Fruit fly (Drosophila melanogaster): ENCODE measurements around the gene CG7715.

CG7715 gene

dm6 chr3R:18741027-18741843 is 13.0 kb upstream of the CG7715 start (continued):
- TF ChIP-seq eg (GFP tag; IDR thresholded peaks at IDR 0.05) = peak; percentile 95
- peak; percentile 87 for TF ChIP-seq Ets21C (GFP tag; optimal IDR thresholded peaks at IDR 0.05)
- TF ChIP-seq lz (GFP tag; optimal IDR thresholded peaks at IDR 0.05) = peak; percentile 96
- peak; percentile 93 for TF ChIP-seq CG6854 (GFP tag; optimal IDR thresholded peaks at IDR 0.05)
- TF ChIP-seq CG10669 (GFP tag; optimal IDR thresholded peaks at IDR 0.05) = peak; percentile 87
- TF ChIP-seq fkh (GFP tag; optimal IDR thresholded peaks at IDR 0.05) = peak; percentile 56
- peak; percentile 95 for TF ChIP-seq CG15336 (GFP tag; IDR thresholded peaks at IDR 0.05)
- peak; percentile 54 for TF ChIP-seq CG9139 (GFP tag; optimal IDR thresholded peaks at IDR 0.05)
- peak; percentile 98 for TF ChIP-seq Eip78C (GFP tag)
- no peak for TF ChIP-seq Hr38 (GFP tag; optimal IDR thresholded peaks at IDR 0.05)
- peak; percentile 92 for TF ChIP-seq Sox14 (GFP tag; optimal IDR thresholded peaks at IDR 0.05)
- peak; percentile 88 for TF ChIP-seq dsx (GFP tag; optimal IDR thresholded peaks at IDR 0.05; ENCODE audit: poor library complexity, severe bottlenecking)
- TF ChIP-seq CG10631 (GFP tag; optimal IDR thresholded peaks at IDR 0.05) = peak; percentile 94
- peak; percentile 87 for TF ChIP-seq Ets96B (tag; optimal IDR thresholded peaks at IDR 0.05)
- TF ChIP-seq Gug (GFP tag; IDR thresholded peaks at IDR 0.05) = peak; percentile 87
- TF ChIP-seq dac (GFP tag; optimal IDR thresholded peaks at IDR 0.05) = peak; percentile 74
- peak; percentile 79 for TF ChIP-seq CG1621 (tag; optimal IDR thresholded peaks at IDR 0.05)
- peak; percentile 96 for TF ChIP-seq CG6163 (GFP tag; IDR thresholded peaks at IDR 0.05)
- TF ChIP-seq spab (GFP tag; optimal IDR thresholded peaks at IDR 0.05) = peak; percentile 80
- TF ChIP-seq CG6276 (GFP tag; optimal IDR thresholded peaks at IDR 0.05) = peak; percentile 87
- TF ChIP-seq CG8319 (GFP tag; optimal IDR thresholded peaks at IDR 0.05) = peak; percentile 69
- peak; percentile 87 for TF ChIP-seq CG3032 (tag; optimal IDR thresholded peaks at IDR 0.05)
- TF ChIP-seq acj6 (GFP tag; optimal IDR thresholded peaks at IDR 0.05) = peak; percentile 93
- peak; percentile 81 for TF ChIP-seq CG4318 (GFP tag; optimal IDR thresholded peaks at IDR 0.05)
- TF ChIP-seq Eip93F (GFP tag; optimal IDR thresholded peaks at IDR 0.05) = peak; percentile 95
- TF ChIP-seq CG6792 (GFP tag; optimal IDR thresholded peaks at IDR 0.05) = peak; percentile 91

- TF ChIP-seq CG11902 (GFP tag; optimal IDR thresholded peaks at IDR 0.05) = no peak
- peak; percentile 47; the same call in 1 of the 3 replicates for TF ChIP-seq CG6163 (GFP tag; IDR thresholded peaks at IDR 0.05)
- TF ChIP-seq fkh (GFP tag; optimal IDR thresholded peaks at IDR 0.05) = peak; percentile 40
- no peak for TF ChIP-seq CG6854 (GFP tag; optimal IDR thresholded peaks at IDR 0.05)
- no peak for TF ChIP-seq achi (GFP tag; optimal IDR thresholded peaks at IDR 0.05)
- peak; percentile 4 for TF ChIP-seq CG1621 (tag; optimal IDR thresholded peaks at IDR 0.05)
- TF ChIP-seq Met (GFP tag; optimal IDR thresholded peaks at IDR 0.05) = peak; percentile 24
- TF ChIP-seq CG15336 (GFP tag; IDR thresholded peaks at IDR 0.05) = peak; percentile 21; the same call in 1 of the 2 replicates
- no peak for TF ChIP-seq Hr4 (GFP tag; optimal IDR thresholded peaks at IDR 0.05)
- TF ChIP-seq vri (GFP tag; optimal IDR thresholded peaks at IDR 0.05) = peak; percentile 13
- TF ChIP-seq Eip78C (GFP tag) = peak; percentile 76
- TF ChIP-seq Sox102F (GFP tag; optimal IDR thresholded peaks at IDR 0.05) = no peak
- no peak for TF ChIP-seq CG8319 (GFP tag; optimal IDR thresholded peaks at IDR 0.05)
- no peak for TF ChIP-seq CG3032 (tag; optimal IDR thresholded peaks at IDR 0.05)
- TF ChIP-seq salr (GFP tag; optimal IDR thresholded peaks at IDR 0.05) = no peak
- TF ChIP-seq esn (GFP tag; optimal IDR thresholded peaks at IDR 0.05) = no peak
- TF ChIP-seq OdsH (GFP tag; optimal IDR thresholded peaks at IDR 0.05) = no peak
- no peak for TF ChIP-seq Sox14 (GFP tag; optimal IDR thresholded peaks at IDR 0.05)
- no peak for TF ChIP-seq Lpt (GFP tag; optimal IDR thresholded peaks at IDR 0.05)
- TF ChIP-seq CG8632 (GFP tag; optimal IDR thresholded peaks at IDR 0.05) = no peak
- no peak for TF ChIP-seq Gug (GFP tag; IDR thresholded peaks at IDR 0.05)
- no peak for TF ChIP-seq fd59A (GFP tag; optimal IDR thresholded peaks at IDR 0.05)
- TF ChIP-seq dac (GFP tag; optimal IDR thresholded peaks at IDR 0.05) = no peak
- peak; percentile 10 for TF ChIP-seq Smox (GFP tag; optimal IDR thresholded peaks at IDR 0.05)
- TF ChIP-seq CG32006 (GFP tag; optimal IDR thresholded peaks at IDR 0.05) = no peak
- TF ChIP-seq dsx (GFP tag; optimal IDR thresholded peaks at IDR 0.05; ENCODE audit: poor library complexity, severe bottlenecking) = no peak
- TF ChIP-seq CG6276 (GFP tag; optimal IDR thresholded peaks at IDR 0.05) = peak; percentile 7
- no peak for TF ChIP-seq CG11762 (GFP tag; optimal IDR thresholded peaks at IDR 0.05; ENCODE audit: insufficient read depth)
- TF ChIP-seq CG6792 (GFP tag; optimal IDR thresholded peaks at IDR 0.05) = no peak
- TF ChIP-seq fd85E (GFP tag; optimal IDR thresholded peaks at IDR 0.05) = no peak
- no peak for TF ChIP-seq CG16779 (tag; optimal IDR thresholded peaks at IDR 0.05)
Measured at dm6 chr3R:18739978-18740954, 12.0 kb upstream of the CG7715 start.

Data from whole organism, prepupa.